Worm (Caenorhabditis elegans): ENCODE measurements around the gene Y37B11A.3.
A peak's percentile ranks its signal among the peaks of the same experiment; 100 is the strongest.

The Y37B11A.3 gene

ce11 chrIII:5826895-5827437, 41.8 kb upstream of the Y37B11A.3 start:
- peak; percentile 15 for TF ChIP-seq C34F6.9 (tag; optimal IDR thresholded peaks at IDR 0.05)
- TF ChIP-seq nhr-129 (tag; optimal IDR thresholded peaks at IDR 0.05) = no peak
- peak; percentile 3 for TF ChIP-seq zag-1 (tag; optimal IDR thresholded peaks at IDR 0.05)
- TF ChIP-seq aly-2 (tag; optimal IDR thresholded peaks at IDR 0.05) = no peak
- peak; percentile 48 for TF ChIP-seq F13H6.1 (tag; optimal IDR thresholded peaks at IDR 0.05)
- TF ChIP-seq skn-1 (tag; optimal IDR thresholded peaks at IDR 0.05) = no peak
- no peak for TF ChIP-seq sma-9 (GFP tag; optimal IDR thresholded peaks at IDR 0.05)
- no peak for TF ChIP-seq sma-9 (tag; optimal IDR thresholded peaks at IDR 0.05)

ce11 chrIII:5824450-5824972, 39.4 kb upstream of the Y37B11A.3 start:
- TF ChIP-seq nhr-10 (tag; optimal IDR thresholded peaks at IDR 0.05) (no peak), unc-55 (GFP tag; optimal IDR thresholded peaks at IDR 0.05) (peak; percentile 3), zag-1 (tag; optimal IDR thresholded peaks at IDR 0.05) (peak; percentile 18), crh-2 (tag; optimal IDR thresholded peaks at IDR 0.05) (peak; percentile 4)

ce11 chrIII:5823617-5824016, 38.5 kb upstream of the Y37B11A.3 start, which contains the start of gene R12B2.8:
R12B2.8 (plus strand) TSS chrIII:5823917.
- TF ChIP-seq aly-2 (tag; optimal IDR thresholded peaks at IDR 0.05) (no peak), nhr-10 (tag; optimal IDR thresholded peaks at IDR 0.05) (no peak), unc-39 (tag; optimal IDR thresholded peaks at IDR 0.05) (no peak), nhr-11 (tag; optimal IDR thresholded peaks at IDR 0.05) (no peak), nhr-23 (tag; optimal IDR thresholded peaks at IDR 0.05) (no peak), crh-2 (tag; optimal IDR thresholded peaks at IDR 0.05) (no peak), lin-39 (tag; optimal IDR thresholded peaks at IDR 0.05) (no peak), elt-3 (tag; optimal IDR thresholded peaks at IDR 0.05) (no peak), nhr-21 (tag; optimal IDR thresholded peaks at IDR 0.05) (no peak), mab-5 (tag; optimal IDR thresholded peaks at IDR 0.05) (no peak), Y55F3AM.14 (GFP tag; optimal IDR thresholded peaks at IDR 0.05) (no peak), unc-55 (GFP tag; optimal IDR thresholded peaks at IDR 0.05) (no peak), egl-27 (tag; optimal IDR thresholded peaks at IDR 0.05) (no peak), nhr-12 (tag; optimal IDR thresholded peaks at IDR 0.05) (no peak), dmd-4 (tag; optimal IDR thresholded peaks at IDR 0.05) (no peak), fos-1 (tag; optimal IDR thresholded peaks at IDR 0.05) (no peak), lsy-2 (tag; optimal IDR thresholded peaks at IDR 0.05) (no peak), R02D3.7 (tag; optimal IDR thresholded peaks at IDR 0.05) (no peak), unc-62 (GFP tag; optimal IDR thresholded peaks at IDR 0.05) (no peak)

- no peak for TF ChIP-seq skn-1 (tag; optimal IDR thresholded peaks at IDR 0.05)
- TF ChIP-seq snpc-4 (tag; optimal IDR thresholded peaks at IDR 0.05) = no peak
- no peak for TF ChIP-seq ztf-4 (tag; optimal IDR thresholded peaks at IDR 0.05)
- no peak for TF ChIP-seq elt-1 (tag; optimal IDR thresholded peaks at IDR 0.05)
- TF ChIP-seq lin-39 (tag; optimal IDR thresholded peaks at IDR 0.05) = no peak
- no peak for TF ChIP-seq gmeb-1 (tag; optimal IDR thresholded peaks at IDR 0.05)
- no peak for TF ChIP-seq R02D3.7 (tag; optimal IDR thresholded peaks at IDR 0.05)
- TF ChIP-seq peb-1 (tag; optimal IDR thresholded peaks at IDR 0.05) = no peak
- TF ChIP-seq ztf-1 (GFP tag; conservative IDR thresholded peaks at IDR 0.05) = no peak
- no peak for TF ChIP-seq dmd-4 (tag; optimal IDR thresholded peaks at IDR 0.05)
- no peak for TF ChIP-seq blmp-1 (tag; optimal IDR thresholded peaks at IDR 0.05; ENCODE audit: insufficient read depth)
- no peak for TF ChIP-seq nhr-21 (tag; optimal IDR thresholded peaks at IDR 0.05)
- no peak for TF ChIP-seq lin-11 (tag; optimal IDR thresholded peaks at IDR 0.05)
- TF ChIP-seq ceh-82 (tag; optimal IDR thresholded peaks at IDR 0.05) = no peak
Observed at ce11 chrIII:5822816-5823215, 37.7 kb upstream of the Y37B11A.3 start.

- no peak for TF ChIP-seq ama-1 (optimal IDR thresholded peaks at IDR 0.05)
- TF ChIP-seq C34F6.9 (tag; optimal IDR thresholded peaks at IDR 0.05) = no peak
- TF ChIP-seq dmd-4 (tag; optimal IDR thresholded peaks at IDR 0.05) = no peak
- no peak for TF ChIP-seq Y55F3AM.14 (GFP tag; optimal IDR thresholded peaks at IDR 0.05)
- TF ChIP-seq mbf-1 (tag; optimal IDR thresholded peaks at IDR 0.05) = no peak
- no peak for TF ChIP-seq nhr-25 (tag; optimal IDR thresholded peaks at IDR 0.05)
- TF ChIP-seq ceh-16 (tag; optimal IDR thresholded peaks at IDR 0.05) = no peak
- no peak for TF ChIP-seq R02D3.7 (tag; optimal IDR thresholded peaks at IDR 0.05)
- TF ChIP-seq unc-39 (tag; optimal IDR thresholded peaks at IDR 0.05) = no peak
- no peak for TF ChIP-seq ceh-82 (tag; optimal IDR thresholded peaks at IDR 0.05)
- no peak for TF ChIP-seq F13H6.1 (tag; optimal IDR thresholded peaks at IDR 0.05)
- no peak for TF ChIP-seq sma-9 (GFP tag; optimal IDR thresholded peaks at IDR 0.05)
- no peak for TF ChIP-seq sma-9 (tag; optimal IDR thresholded peaks at IDR 0.05)
- TF ChIP-seq fos-1 (tag; optimal IDR thresholded peaks at IDR 0.05) = no peak
Observed at ce11 chrIII:5815932-5816331, 30.8 kb upstream of the Y37B11A.3 start, which contains the start of gene sma-4. sma-4 (plus strand) TSS chrIII:5816232.

Data from whole organism, L2 larva.